Worm (Caenorhabditis elegans) whole organism, early embryonic: Measurements from ENCODE around the gene F49C12.4.

ENCODE experiments used
- F13C5.2 ChIP-seq: sonication (generic microtip); optimal IDR thresholded peaks from 2 replicates; lab custom pipeline; 2017; ENCODE audit warnings: mild to moderate bottlenecking, missing genetic modification characterization, inconsistent platforms, missing compliant biosample characterization
- aly-1 ChIP-seq: sonication (generic microtip); optimal IDR thresholded peaks from 2 replicates; lab custom pipeline; 2016; ENCODE audit warnings: missing genetic modification characterization, missing compliant biosample characterization
- ama-1 ChIP-seq: fragments of 150-350 bp; optimal IDR thresholded peaks from 2 replicates; lab custom pipeline; 2014
- ceh-36 ChIP-seq: sonication (generic microtip); optimal IDR thresholded peaks from 2 replicates; lab custom pipeline; 2016; ENCODE audit warnings: missing genetic modification characterization, inconsistent platforms, missing compliant biosample characterization
- ets-7 ChIP-seq: sonication (generic microtip); optimal IDR thresholded peaks from 2 replicates; lab custom pipeline; 2016; ENCODE audit warnings: missing genotype, missing genetic modification characterization, missing compliant biosample characterization
- flt-1 ChIP-seq: fragments of 200-800 bp; sonication (Bioruptor generic); IDR thresholded peaks from 2 replicates; pipeline ENCODE4 v1.3.6; 2022; ENCODE audit warnings: missing genetic modification characterization, missing compliant biosample characterization
- hmbx-1 ChIP-seq: sonication (generic microtip); optimal IDR thresholded peaks from 2 replicates; lab custom pipeline; 2016; ENCODE audit warnings: mild to moderate bottlenecking, missing genetic modification characterization, missing compliant biosample characterization
- hmg-4 ChIP-seq: fragments of 200-800 bp; sonication (Bioruptor generic); optimal IDR thresholded peaks from 2 replicates; lab custom pipeline; 2018; ENCODE audit warnings: mild to moderate bottlenecking, missing genetic modification characterization, missing compliant biosample characterization
- pes-1 ChIP-seq: fragments of 200-800 bp; sonication (Bioruptor generic); IDR thresholded peaks from 2 replicates; pipeline ENCODE4 v1.3.6; 2022; ENCODE audit warnings: missing genetic modification reagents, missing genetic modification characterization, missing compliant biosample characterization
- sea-1 ChIP-seq: fragments of 200-800 bp; sonication (Bioruptor generic); conservative IDR thresholded peaks from 2 replicates; pipeline ENCODE4 v1.3.6; 2022; ENCODE audit warnings: missing genetic modification characterization, missing compliant biosample characterization
- tbx-11 ChIP-seq: fragments of 200-800 bp; sonication (Bioruptor generic); IDR thresholded peaks from 2 replicates; pipeline ENCODE4 v1.3.6; 2022; ENCODE audit warnings: missing genetic modification characterization, missing compliant biosample characterization
- tbx-37 ChIP-seq: fragments of 200-800 bp; sonication (Bioruptor generic); conservative IDR thresholded peaks from 2 replicates; pipeline ENCODE4 v1.3.6; 2022; ENCODE audit warnings: missing genetic modification reagents, missing genetic modification characterization, missing compliant biosample characterization

DNA sequence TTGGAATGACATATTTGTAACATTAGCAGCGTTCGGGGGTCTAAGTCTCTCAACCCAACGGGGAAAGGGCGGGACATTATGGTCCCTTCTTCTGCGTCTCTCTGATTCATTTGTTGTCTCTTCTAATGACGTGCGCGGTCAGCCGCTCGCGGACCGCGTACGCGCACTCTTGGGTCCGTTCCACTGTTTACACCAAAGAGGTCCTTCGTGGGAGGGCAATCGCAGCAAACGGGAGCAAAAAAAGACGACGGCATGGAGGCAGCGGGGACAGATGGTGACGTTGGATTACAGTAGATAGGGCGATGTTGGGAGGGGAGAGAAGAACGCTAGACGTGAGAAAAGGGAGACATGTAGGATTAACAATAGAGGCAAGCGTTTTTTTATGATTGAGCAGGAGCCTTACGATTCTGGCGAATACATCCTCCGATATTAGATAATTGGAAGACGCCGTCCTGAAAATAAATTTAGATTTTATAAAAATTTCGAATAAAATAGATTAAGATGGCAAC, 40.0 kb downstream of the F49C12.4 start, which contains the start of gene flh-1:
- TF ChIP-seq F13C5.2 (tag; lab: Kevin White, UChicago) (peak; percentile 15), ama-1 (lab: Kevin White, UChicago) (no peak), tbx-11 (GFP tag; lab: Robert Waterston, UW) (no peak), hmg-4 (GFP tag; lab: Kevin White, UChicago) (peak; percentile 86), sea-1 (GFP tag; lab: Robert Waterston, UW) (peak; percentile 82), tbx-37 (no peak), aly-1 (tag; lab: Kevin White, UChicago) (peak; percentile 47), pes-1 (GFP tag; lab: Robert Waterston, UW) (no peak), hmbx-1 (tag; lab: Kevin White, UChicago) (no peak), flt-1 (GFP tag; lab: Robert Waterston, UW) (no peak), ceh-36 (tag; lab: Kevin White, UChicago) (peak; percentile 70), ets-7 (tag; lab: Kevin White, UChicago) (no peak)
